Worm (Caenorhabditis elegans) whole organism, L3 larva: Measurements from ENCODE around the gene mspn-1.

Source experiments
- ama-1 ChIP-seq: fragments of 150-350 bp; optimal IDR thresholded peaks from 2 replicates; lab custom pipeline; 2018
- ceh-16 ChIP-seq: sonication (generic microtip); optimal IDR thresholded peaks from 2 replicates; lab custom pipeline; 2017; ENCODE audit warnings: missing biosample characterization, missing genetic modification characterization
- ceh-28 ChIP-seq: fragments of 150-350 bp; optimal IDR thresholded peaks from 2 replicates; lab custom pipeline; 2014; ENCODE audit warnings: missing biosample characterization, missing genetic modification reagents, missing genetic modification characterization
- ceh-9 ChIP-seq: sonication (generic microtip); optimal IDR thresholded peaks from 2 replicates; lab custom pipeline; 2018; ENCODE audit warnings: missing biosample characterization, missing genetic modification characterization
- egl-5 ChIP-seq: fragments of 150-350 bp; optimal IDR thresholded peaks from 2 replicates; lab custom pipeline; 2017; ENCODE audit warnings: missing biosample characterization, missing genetic modification reagents, missing genetic modification characterization, inconsistent platforms
- elt-1 ChIP-seq: fragments of 150-350 bp; optimal IDR thresholded peaks from 2 replicates; lab custom pipeline; 2014; ENCODE audit warnings: missing biosample characterization, missing genetic modification characterization
- elt-2 ChIP-seq: sonication (generic microtip); optimal IDR thresholded peaks from 2 replicates; lab custom pipeline; 2016; ENCODE audit warnings: missing genetic modification reagents, mild to moderate bottlenecking, missing genetic modification characterization, missing compliant biosample characterization
- elt-3 ChIP-seq, 3 experiments: fragments of 150-350 bp in 1 of 3; sonication (generic microtip) in 2 of 3; optimal IDR thresholded peaks; 2 replicates in 2 of 3; 4 replicates in 1 of 3; lab custom pipeline; 2014 to 2017; ENCODE audit warnings: missing biosample characterization in 3 of 3, missing genetic modification characterization in 3 of 3
- fkh-10 ChIP-seq: sonication (generic microtip); optimal IDR thresholded peaks from 2 replicates; lab custom pipeline; 2017; ENCODE audit warnings: missing biosample characterization, missing genetic modification reagents, missing genetic modification characterization
- fkh-2 ChIP-seq: fragments of 150-350 bp; optimal IDR thresholded peaks from 2 replicates; lab custom pipeline; 2014; ENCODE audit warnings: missing biosample characterization, missing genetic modification reagents, missing genetic modification characterization
- hmg-11 ChIP-seq: sonication (generic microtip); optimal IDR thresholded peaks from 2 replicates; lab custom pipeline; 2016; ENCODE audit warnings: missing genetic modification characterization, missing compliant biosample characterization
- jun-1 ChIP-seq: fragments of 150-350 bp; optimal IDR thresholded peaks from 2 replicates; lab custom pipeline; 2014; ENCODE audit warnings: missing biosample characterization, missing genetic modification reagents, missing genetic modification characterization
- lin-15B ChIP-seq: fragments of 150-350 bp; optimal IDR thresholded peaks from 2 replicates; lab custom pipeline; 2014; ENCODE audit warnings: missing biosample characterization, missing genetic modification characterization
- lsy-12 ChIP-seq: sonication (generic microtip); optimal IDR thresholded peaks from 2 replicates; lab custom pipeline; 2016; ENCODE audit warnings: mild to moderate bottlenecking, missing genetic modification characterization, missing compliant biosample characterization
- mdl-1 ChIP-seq: fragments of 150-350 bp; optimal IDR thresholded peaks from 2 replicates; lab custom pipeline; 2014; ENCODE audit warnings: missing biosample characterization, missing genetic modification characterization
- mml-1 ChIP-seq: fragments of 150-350 bp; sonication (generic microtip); optimal IDR thresholded peaks from 3 replicates; lab custom pipeline; 2014; ENCODE audit warnings: missing biosample characterization, missing genetic modification characterization
- nfya-1 ChIP-seq: sonication (generic microtip); optimal IDR thresholded peaks from 2 replicates; lab custom pipeline; 2017; ENCODE audit warnings: missing genetic modification characterization, mild to moderate bottlenecking, missing compliant biosample characterization, antibody characterized with exemption, moderate library complexity; ENCODE audit not compliant: insufficient read depth
- nhr-23 ChIP-seq: fragments of 150-350 bp; optimal IDR thresholded peaks from 2 replicates; lab custom pipeline; 2014; ENCODE audit warnings: missing biosample characterization, missing genetic modification reagents, missing genetic modification characterization
- nhr-237 ChIP-seq: fragments of 150-350 bp; optimal IDR thresholded peaks from 2 replicates; lab custom pipeline; 2014; ENCODE audit warnings: missing biosample characterization, missing genetic modification characterization
- nhr-43 ChIP-seq: sonication (generic microtip); optimal IDR thresholded peaks from 2 replicates; lab custom pipeline; 2016; ENCODE audit warnings: mild to moderate bottlenecking, missing genetic modification characterization, missing compliant biosample characterization; ENCODE audit not compliant: poor library complexity, severe bottlenecking
- nhr-67 ChIP-seq: fragments of 150-350 bp; optimal IDR thresholded peaks from 2 replicates; lab custom pipeline; 2014; ENCODE audit warnings: missing biosample characterization, missing genetic modification characterization
- nhr-77 ChIP-seq: fragments of 150-350 bp; optimal IDR thresholded peaks from 2 replicates; lab custom pipeline; 2014; ENCODE audit warnings: missing biosample characterization, missing genetic modification characterization
- snpc-4 ChIP-seq: fragments of 150-350 bp; optimal IDR thresholded peaks from 2 replicates; lab custom pipeline; 2014; ENCODE audit warnings: missing biosample characterization, missing genetic modification characterization
- tbx-2 ChIP-seq: sonication (generic microtip); optimal IDR thresholded peaks from 2 replicates; lab custom pipeline; 2016; ENCODE audit warnings: mild to moderate bottlenecking, missing genetic modification characterization, missing compliant biosample characterization
- unc-62 ChIP-seq: fragments of 150-350 bp; sonication (generic microtip); optimal IDR thresholded peaks from 4 replicates; lab custom pipeline; 2014; ENCODE audit warnings: missing biosample characterization, missing genetic modification reagents, missing genetic modification characterization
- zag-1 ChIP-seq: fragments of 150-350 bp; optimal IDR thresholded peaks from 2 replicates; lab custom pipeline; 2014; ENCODE audit warnings: missing biosample characterization, missing genetic modification characterization
- ztf-11 ChIP-seq: fragments of 150-350 bp; optimal IDR thresholded peaks from 2 replicates; lab custom pipeline; 2014; ENCODE audit warnings: missing biosample characterization, missing genetic modification characterization
- ztf-4 ChIP-seq: fragments of 150-350 bp; optimal IDR thresholded peaks from 2 replicates; lab custom pipeline; 2014; ENCODE audit warnings: missing biosample characterization, missing genetic modification characterization

mspn-1 gene

ce11 chrIV:10155475-10155874 lies 22.3 kb upstream of the mspn-1 start, which contains the start of gene ttr-54:
ttr-54 (plus strand) TSS chrIV:10155775.
- TF ChIP-seq lin-15B (tag; lab: Kevin White, UChicago) = no peak
- no peak for TF ChIP-seq elt-2 (tag; lab: Kevin White, UChicago)
- TF ChIP-seq tbx-2 (tag; lab: Kevin White, UChicago) = no peak
- TF ChIP-seq ceh-28 (tag; lab: Kevin White, UChicago) = no peak
- TF ChIP-seq mdl-1 (tag; lab: Kevin White, UChicago) = no peak

- TF ChIP-seq snpc-4 = no peak
- no peak for TF ChIP-seq zag-1 (tag; lab: Kevin White, UChicago)
- no peak for TF ChIP-seq nfya-1 (tag; lab: Kevin White, UChicago)
- no peak for TF ChIP-seq fkh-2 (tag; lab: Kevin White, UChicago)
- no peak for TF ChIP-seq ama-1 (lab: Kevin White, UChicago)
- no peak for TF ChIP-seq ztf-11 (tag; lab: Kevin White, UChicago)
- no peak for TF ChIP-seq nhr-237
- no peak for TF ChIP-seq nhr-23 (tag; lab: Kevin White, UChicago)
- no peak for TF ChIP-seq hmg-11 (tag; lab: Kevin White, UChicago)
- TF ChIP-seq unc-62 (GFP tag; lab: Kevin White, UChicago) = no peak
- TF ChIP-seq nhr-43 = no peak
- TF ChIP-seq ceh-28 (tag; lab: Kevin White, UChicago) = no peak
- no peak for TF ChIP-seq tbx-2 (tag; lab: Kevin White, UChicago)
- TF ChIP-seq lin-15B (tag; lab: Kevin White, UChicago) = no peak
- TF ChIP-seq jun-1 (tag; lab: Kevin White, UChicago) = no peak
- no peak for TF ChIP-seq mdl-1 (tag; lab: Kevin White, UChicago)
- TF ChIP-seq ceh-9 (tag; lab: Kevin White, UChicago) = no peak
- TF ChIP-seq elt-3 (tag; optimal IDR thresholded peaks at IDR 0.05; lab: Kevin White, UChicago) = no peak
Measured at ce11 chrIV:10157034-10157433, 20.7 kb upstream of the mspn-1 start.

- TF ChIP-seq ama-1 (lab: Kevin White, UChicago) (no peak), ceh-28 (tag; lab: Kevin White, UChicago) (no peak), nhr-43 (no peak), nhr-77 (tag; lab: Kevin White, UChicago) (no peak), lin-15B (tag; lab: Kevin White, UChicago) (no peak), mml-1 (tag; lab: Kevin White, UChicago) (no peak), jun-1 (tag; lab: Kevin White, UChicago) (no peak), ztf-4 (no peak), nhr-23 (tag; lab: Kevin White, UChicago) (no peak)
Measured at ce11 chrIV:10157489-10158088, 20.2 kb upstream of the mspn-1 start, which contains the start of gene ttr-53. ttr-53 (plus strand) TSS chrIV:10158038.

- no peak for TF ChIP-seq nhr-67 (tag; lab: Kevin White, UChicago)
- no peak for TF ChIP-seq nhr-77 (tag; lab: Kevin White, UChicago)
- TF ChIP-seq ztf-11 (tag; lab: Kevin White, UChicago) = no peak
- TF ChIP-seq elt-1 (tag; lab: Kevin White, UChicago) = no peak
- TF ChIP-seq, all 47 proteins: peak for 0
Measured at ce11 chrIV:10161706-10162105, 16.1 kb upstream of the mspn-1 start, which contains the start of gene pps-1. pps-1 (plus strand) TSS chrIV:10162006.

ce11 chrIV:10164086-10164485 lies 13.7 kb upstream of the mspn-1 start:
- TF ChIP-seq ceh-16 (tag; lab: Kevin White, UChicago) = no peak
- TF ChIP-seq fkh-10 = no peak
- no peak for TF ChIP-seq nhr-237
- no peak for TF ChIP-seq nhr-67 (tag; lab: Kevin White, UChicago)
- no peak for TF ChIP-seq lsy-12

ce11 chrIV:10170808-10171207 lies 7.0 kb upstream of the mspn-1 start:
- TF ChIP-seq mdl-1 (tag; lab: Kevin White, UChicago) (no peak), fkh-10 (peak; percentile 93)

- TF ChIP-seq nhr-23 (tag; lab: Kevin White, UChicago) (no peak), egl-5 (tag; lab: Kevin White, UChicago) (peak; percentile 52)
Measured at ce11 chrIV:10174328-10174727, 3.4 kb upstream of the mspn-1 start, which contains the start of gene pxf-1. pxf-1 (minus strand) TSS chrIV:10174341.
